Worm (Caenorhabditis elegans): Measurements from ENCODE around the gene T02G5.15.

T02G5.15 gene

DNA sequence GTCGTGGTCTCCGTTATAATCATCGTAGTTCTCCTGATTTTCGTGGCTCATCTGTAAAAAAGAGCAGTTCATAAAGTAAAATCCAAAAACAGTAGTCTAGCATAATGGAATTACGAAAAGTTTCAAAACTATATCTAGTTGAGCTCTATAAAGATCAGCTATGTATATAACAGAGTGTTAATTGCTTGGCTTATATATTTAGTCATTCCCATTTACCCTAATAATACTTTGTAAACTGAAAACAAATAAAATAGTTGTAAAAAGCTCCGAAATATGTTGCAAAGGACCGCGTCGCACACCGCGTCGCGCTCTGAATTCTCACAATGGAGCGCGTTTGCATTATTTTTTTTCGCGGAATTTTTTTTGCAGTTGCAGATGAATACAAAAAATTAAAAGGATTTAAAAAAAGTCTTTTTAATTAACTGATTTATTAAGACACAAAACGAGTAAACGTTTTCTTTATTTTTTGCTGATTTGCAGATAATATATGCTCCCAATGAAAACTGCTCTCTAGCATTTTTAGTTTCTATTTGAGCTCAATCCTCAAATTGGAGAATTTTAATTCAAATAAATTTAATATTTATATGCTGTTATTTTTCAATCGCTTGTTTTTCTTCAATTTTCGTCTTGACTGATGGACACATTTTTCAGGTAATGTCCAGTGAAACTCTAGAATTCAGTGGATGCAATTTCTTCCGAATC is 33.9 kb upstream of the T02G5.15 start, which contains the start of the genes tcer-1 and ZK1127.5:
tcer-1 (minus strand) TSS at position 51 of the 702 bp plus-strand sequence.
ZK1127.5 (plus strand) TSS at position 652 of the 702 bp plus-strand sequence.
- TF ChIP-seq mdt-29 (GFP tag; IDR thresholded peaks at IDR 0.05), result no peak
- no peak for TF ChIP-seq ztf-7 (tag; optimal IDR thresholded peaks at IDR 0.05)
- TF ChIP-seq nhr-237 (tag; optimal IDR thresholded peaks at IDR 0.05), result no peak
- no peak for TF ChIP-seq Y5F2A.4 (GFP tag; optimal IDR thresholded peaks at IDR 0.05)
- no peak for TF ChIP-seq tra-1 (GFP tag; IDR thresholded peaks at IDR 0.05)
- no peak for TF ChIP-seq ceh-62 (tag; optimal IDR thresholded peaks at IDR 0.05)
- no peak for TF ChIP-seq daf-16 (GFP tag; optimal IDR thresholded peaks at IDR 0.05)
- TF ChIP-seq daf-16 (tag; optimal IDR thresholded peaks at IDR 0.05), result peak; percentile 31
- TF ChIP-seq F49E8.2 (tag; optimal IDR thresholded peaks at IDR 0.05; ENCODE audit: borderline replicate concordance), result no peak
- no peak for TF ChIP-seq R02D3.7 (tag; optimal IDR thresholded peaks at IDR 0.05)
- TF ChIP-seq madf-9 (GFP tag; conservative IDR thresholded peaks at IDR 0.05), result no peak
- no peak for TF ChIP-seq daf-12 (tag; optimal IDR thresholded peaks at IDR 0.05)
- no peak for TF ChIP-seq unc-39 (tag; optimal IDR thresholded peaks at IDR 0.05)
- TF ChIP-seq ZK546.5 (tag; optimal IDR thresholded peaks at IDR 0.05), result no peak
- TF ChIP-seq lin-38 (GFP tag; IDR thresholded peaks at IDR 0.05), result peak; percentile 96
- no peak for TF ChIP-seq lim-7 (GFP tag; IDR thresholded peaks at IDR 0.05)
- TF ChIP-seq F26F4.8 (GFP tag; conservative IDR thresholded peaks at IDR 0.05), result no peak
- no peak for TF ChIP-seq nhr-77 (tag; optimal IDR thresholded peaks at IDR 0.05)
- TF ChIP-seq F37D6.2 (tag; optimal IDR thresholded peaks at IDR 0.05), result no peak
- no peak for TF ChIP-seq zag-1 (tag; optimal IDR thresholded peaks at IDR 0.05)
- TF ChIP-seq ceh-28 (tag; optimal IDR thresholded peaks at IDR 0.05), result no peak
- TF ChIP-seq nhr-41 (GFP tag; IDR thresholded peaks at IDR 0.05), result no peak
- TF ChIP-seq nhr-10 (tag; optimal IDR thresholded peaks at IDR 0.05), result no peak
- TF ChIP-seq nhr-11 (tag; optimal IDR thresholded peaks at IDR 0.05), result no peak
- no peak for TF ChIP-seq hlh-11 (tag; optimal IDR thresholded peaks at IDR 0.05)
- TF ChIP-seq T20F7.1 (GFP tag; optimal IDR thresholded peaks at IDR 0.05), result peak; percentile 57
- TF ChIP-seq T26A8.4 (GFP tag; IDR thresholded peaks at IDR 0.05), result no peak
- no peak for TF ChIP-seq zip-11 (GFP tag; IDR thresholded peaks at IDR 0.05)
- TF ChIP-seq F44E2.7 (GFP tag; IDR thresholded peaks at IDR 0.05), result no peak
- TF ChIP-seq vab-7 (GFP tag; IDR thresholded peaks at IDR 0.05), result no peak
- no peak for TF ChIP-seq snpc-4 (tag; optimal IDR thresholded peaks at IDR 0.05)
- 0 out of 2 replicates have a peak, but pooled peaks have one; percentile 9 for TF ChIP-seq dmd-6 (GFP tag; IDR thresholded peaks at IDR 0.05)
- peak; percentile 65 for TF ChIP-seq dpl-1 (GFP tag; optimal IDR thresholded peaks at IDR 0.05)
- TF ChIP-seq ama-1 (optimal IDR thresholded peaks at IDR 0.05), result no peak
- no peak for TF ChIP-seq egl-27 (tag; optimal IDR thresholded peaks at IDR 0.05)
- no peak for TF ChIP-seq skn-1 (tag; optimal IDR thresholded peaks at IDR 0.05)
- no peak for TF ChIP-seq mxl-2 (GFP tag; conservative IDR thresholded peaks at IDR 0.05)
- no peak for TF ChIP-seq ces-1 (GFP tag; optimal IDR thresholded peaks at IDR 0.05)
- TF ChIP-seq fos-1 (tag; optimal IDR thresholded peaks at IDR 0.05), result no peak
- TF ChIP-seq mep-1 (tag; optimal IDR thresholded peaks at IDR 0.05), result peak; percentile 65
- TF ChIP-seq madf-5 (GFP tag; IDR thresholded peaks at IDR 0.05), result no peak
- no peak for TF ChIP-seq hmg-1.1 (GFP tag; IDR thresholded peaks at IDR 0.05)
- peak; percentile 68 for TF ChIP-seq mes-2 (tag; optimal IDR thresholded peaks at IDR 0.05; ENCODE audit: poor library complexity, severe bottlenecking)
- no peak for TF ChIP-seq aha-1 (tag)
- no peak for TF ChIP-seq ceh-32 (tag; optimal IDR thresholded peaks at IDR 0.05; ENCODE audit: poor library complexity)
- no peak for TF ChIP-seq nhr-111 (GFP tag; optimal IDR thresholded peaks at IDR 0.05)
- TF ChIP-seq zfp-3 (GFP tag; conservative IDR thresholded peaks at IDR 0.05), result no peak
- TF ChIP-seq nhr-102 (tag; optimal IDR thresholded peaks at IDR 0.05), result no peak
- TF ChIP-seq rbr-2 (tag; optimal IDR thresholded peaks at IDR 0.05), result peak; percentile 30
- TF ChIP-seq arid-1 (GFP tag; conservative IDR thresholded peaks at IDR 0.05), result no peak
- TF ChIP-seq cey-2 (tag; optimal IDR thresholded peaks at IDR 0.05; ENCODE audit: borderline replicate concordance, insufficient read depth), result no peak
- TF ChIP-seq unc-130 (GFP tag; optimal IDR thresholded peaks at IDR 0.05), result peak; percentile 43
